Fruit fly (Drosophila melanogaster): ENCODE data around the gene CG10376.

Gene CG10376

dm6 chr2L:18702721-18703488 is at the start of gene CG10376, which contains the start of gene CG10343:
TSS of gene CG10376 (minus strand) at chr2L:18703105.
TSS of gene CG10343 (plus strand) at chr2L:18703473.
- TF ChIP-seq CG6276 (GFP tag; optimal IDR thresholded peaks at IDR 0.05) (no peak), pdm3 (GFP tag; optimal IDR thresholded peaks at IDR 0.05) (no peak), topi (GFP tag; optimal IDR thresholded peaks at IDR 0.05) (peak; percentile 66), CG31627 (GFP tag; optimal IDR thresholded peaks at IDR 0.05) (peak; percentile 79), CG11762 (GFP tag; optimal IDR thresholded peaks at IDR 0.05; ENCODE audit: insufficient read depth) (peak; percentile 40), Smox (GFP tag; optimal IDR thresholded peaks at IDR 0.05) (no peak), Blimp-1 (GFP tag; optimal IDR thresholded peaks at IDR 0.05) (peak; percentile 61), CG7368 (GFP tag; optimal IDR thresholded peaks at IDR 0.05) (peak; percentile 55), Hr4 (GFP tag; optimal IDR thresholded peaks at IDR 0.05) (peak; percentile 82), acj6 (GFP tag; optimal IDR thresholded peaks at IDR 0.05) (peak; percentile 82), CG10669 (GFP tag; optimal IDR thresholded peaks at IDR 0.05) (peak; percentile 81), CG1621 (tag; optimal IDR thresholded peaks at IDR 0.05) (peak; percentile 42), dsx (GFP tag; optimal IDR thresholded peaks at IDR 0.05; ENCODE audit: poor library complexity, severe bottlenecking) (peak; percentile 84), Eip93F (GFP tag; optimal IDR thresholded peaks at IDR 0.05) (no peak), spab (GFP tag; optimal IDR thresholded peaks at IDR 0.05) (no peak), CG15336 (GFP tag; IDR thresholded peaks at IDR 0.05) (peak; percentile 77), CG11902 (GFP tag; optimal IDR thresholded peaks at IDR 0.05) (peak; percentile 80), ss (GFP tag; optimal IDR thresholded peaks at IDR 0.05) (peak in 1 of 2 experiments; percentile 83), CG16779 (tag; optimal IDR thresholded peaks at IDR 0.05) (no peak), fd59A (GFP tag; optimal IDR thresholded peaks at IDR 0.05) (peak; percentile 71), CG9139 (GFP tag; optimal IDR thresholded peaks at IDR 0.05) (no peak), CG11294 (GFP tag; IDR thresholded peaks at IDR 0.05) (peak; percentile 84), achi (GFP tag; optimal IDR thresholded peaks at IDR 0.05) (peak; percentile 82), CG6792 (GFP tag; optimal IDR thresholded peaks at IDR 0.05) (peak; percentile 74), Sox102F (GFP tag; optimal IDR thresholded peaks at IDR 0.05) (no peak), CG8119 (GFP tag; IDR thresholded peaks at IDR 0.05) (peak; percentile 85), Hr39 (GFP tag; optimal IDR thresholded peaks at IDR 0.05) (peak; percentile 75), CG6163 (GFP tag; IDR thresholded peaks at IDR 0.05) (peak; percentile 76), Lpt (GFP tag; optimal IDR thresholded peaks at IDR 0.05) (peak; percentile 75), OdsH (GFP tag; optimal IDR thresholded peaks at IDR 0.05) (peak; percentile 89), dac (GFP tag; optimal IDR thresholded peaks at IDR 0.05) (peak; percentile 73), Eip78C (GFP tag) (peak; percentile 92), CG8632 (GFP tag; optimal IDR thresholded peaks at IDR 0.05) (peak; percentile 82), CG3032 (tag; optimal IDR thresholded peaks at IDR 0.05) (peak; percentile 92), CG3919 (GFP tag; optimal IDR thresholded peaks at IDR 0.05) (peak; percentile 76), salr (GFP tag; optimal IDR thresholded peaks at IDR 0.05) (peak; percentile 54 to 80), Hr38 (GFP tag; optimal IDR thresholded peaks at IDR 0.05) (no peak), vri (GFP tag; optimal IDR thresholded peaks at IDR 0.05) (peak; percentile 11), CG32006 (GFP tag; optimal IDR thresholded peaks at IDR 0.05) (peak; percentile 93), CG6854 (GFP tag; optimal IDR thresholded peaks at IDR 0.05) (peak; percentile 10), Gug (GFP tag; IDR thresholded peaks at IDR 0.05) (peak; percentile 85), CG4318 (GFP tag; optimal IDR thresholded peaks at IDR 0.05) (no peak), Ets96B (tag; optimal IDR thresholded peaks at IDR 0.05) (peak; percentile 87), CG10631 (GFP tag; optimal IDR thresholded peaks at IDR 0.05) (peak; percentile 93), CG6808 (GFP tag; optimal IDR thresholded peaks at IDR 0.05) (peak; percentile 77), net (GFP tag; optimal IDR thresholded peaks at IDR 0.05) (peak; percentile 60), Sox15 (GFP tag; optimal IDR thresholded peaks at IDR 0.05) (peak; percentile 88), eg (GFP tag; IDR thresholded peaks at IDR 0.05) (peak; percentile 82), Sox14 (GFP tag; optimal IDR thresholded peaks at IDR 0.05) (peak; percentile 83), Ets21C (GFP tag; optimal IDR thresholded peaks at IDR 0.05) (peak; percentile 65)
